Fruit fly (Drosophila melanogaster) whole organism, pupa: ENCODE data around the gene CG8034.

ENCODE experiments used
- CG10348 ChIP-seq: fragments of 200-800 bp; sonication (Bioruptor generic); IDR thresholded peaks from 2 replicates; pipeline ENCODE4 v1.3.6; 2022; ENCODE audit warnings: missing biosample characterization, missing genetic modification characterization
- CG12605 ChIP-seq: fragments of 200-800 bp; sonication (Bioruptor generic); IDR thresholded peaks from 2 replicates; pipeline ENCODE4 v1.3.6; 2022; ENCODE audit warnings: missing biosample characterization, missing genetic modification characterization
- CG13204 ChIP-seq: fragments of 200-800 bp; sonication (Bioruptor generic); optimal IDR thresholded peaks from 2 replicates; lab custom pipeline; 2018; ENCODE audit warnings: missing biosample characterization, mild to moderate bottlenecking, missing genetic modification characterization, moderate library complexity
- CG14655 ChIP-seq: fragments of 200-800 bp; sonication (Bioruptor generic); optimal IDR thresholded peaks from 3 replicates; lab custom pipeline; 2017; ENCODE audit warnings: mild to moderate bottlenecking, missing biosample characterization, missing genetic modification reagents, missing genetic modification characterization
- CG15710 ChIP-seq: fragments of 200-800 bp; sonication (Bioruptor generic); optimal IDR thresholded peaks from 2 replicates; lab custom pipeline; 2018; ENCODE audit warnings: missing biosample characterization, mild to moderate bottlenecking, missing genetic modification characterization, moderate library complexity
- CG17806 ChIP-seq: fragments of 200-800 bp; sonication (Bioruptor generic); optimal IDR thresholded peaks from 2 replicates; lab custom pipeline; 2018; ENCODE audit warnings: missing biosample characterization, mild to moderate bottlenecking, missing genetic modification characterization, moderate library complexity
- CG32121 ChIP-seq: fragments of 200-800 bp; sonication (Bioruptor generic); IDR thresholded peaks from 2 replicates; pipeline ENCODE4 v1.3.6; 2022; ENCODE audit warnings: missing biosample characterization, missing genetic modification characterization
- CG34367 ChIP-seq: fragments of 200-800 bp; sonication (Bioruptor generic); optimal IDR thresholded peaks from 2 replicates; lab custom pipeline; 2018; ENCODE audit warnings: missing biosample characterization, mild to moderate bottlenecking, missing genetic modification characterization
- CG4496 ChIP-seq: fragments of 200-800 bp; sonication (Bioruptor generic); IDR thresholded peaks from 3 replicates; pipeline ENCODE4 v1.3.6; 2022; ENCODE audit warnings: missing biosample characterization, missing genetic modification characterization
- CG8159 ChIP-seq: fragments of 200-800 bp; sonication (Bioruptor generic); optimal IDR thresholded peaks from 3 replicates; lab custom pipeline; 2018; ENCODE audit warnings: missing biosample characterization, mild to moderate bottlenecking, missing genetic modification characterization, moderate library complexity
- CG8301 ChIP-seq: fragments of 200-800 bp; sonication (Bioruptor generic); optimal IDR thresholded peaks from 2 replicates; lab custom pipeline; 2018; ENCODE audit warnings: missing biosample characterization, mild to moderate bottlenecking, missing genetic modification characterization
- CG9948 ChIP-seq: fragments of 200-800 bp; sonication (Bioruptor generic); optimal IDR thresholded peaks from 2 replicates; lab custom pipeline; 2018; ENCODE audit warnings: missing biosample characterization, mild to moderate bottlenecking, missing genetic modification characterization, moderate library complexity
- D1 ChIP-seq: fragments of 200-800 bp; sonication (Bioruptor generic); optimal IDR thresholded peaks from 2 replicates; lab custom pipeline; 2018; ENCODE audit warnings: missing biosample characterization, mild to moderate bottlenecking, missing genetic modification characterization, moderate library complexity
- EcR ChIP-seq: fragments of 200-800 bp; sonication (Bioruptor generic); optimal IDR thresholded peaks from 3 replicates; lab custom pipeline; 2019; ENCODE audit warnings: missing biosample characterization, missing genetic modification characterization, mild to moderate bottlenecking, moderate library complexity, missing genetic modification reagents
- Ets98B ChIP-seq: fragments of 200-800 bp; sonication (Bioruptor generic); IDR thresholded peaks from 2 replicates; pipeline ENCODE4 v1.3.6; 2022; ENCODE audit warnings: missing biosample characterization, missing genetic modification characterization
- Pif1A ChIP-seq: fragments of 200-800 bp; sonication (Bioruptor generic); optimal IDR thresholded peaks from 3 replicates; lab custom pipeline; 2016; ENCODE audit warnings: missing biosample characterization, missing genetic modification characterization
- Pif1B ChIP-seq: fragments of 200-800 bp; sonication (Bioruptor generic); optimal IDR thresholded peaks from 3 replicates; lab custom pipeline; 2016; ENCODE audit warnings: missing biosample characterization, missing genetic modification characterization
- Snoo ChIP-seq: fragments of 200-800 bp; sonication (Bioruptor generic); optimal IDR thresholded peaks from 3 replicates; lab custom pipeline; 2017; ENCODE audit warnings: missing biosample characterization, mild to moderate bottlenecking, missing genetic modification characterization, inconsistent platforms
- fd96Ca ChIP-seq: fragments of 200-800 bp; sonication (Bioruptor generic); IDR thresholded peaks from 3 replicates; pipeline ENCODE4 v1.3.6; 2022; ENCODE audit warnings: missing biosample characterization, missing genetic modification characterization
- gl ChIP-seq: fragments of 200-800 bp; sonication (Bioruptor generic); optimal IDR thresholded peaks from 2 replicates; lab custom pipeline; 2018; ENCODE audit warnings: missing biosample characterization, mild to moderate bottlenecking, missing genetic modification characterization
- rn ChIP-seq: fragments of 200-800 bp; sonication (Bioruptor generic); IDR thresholded peaks from 2 replicates; pipeline ENCODE4 v1.3.6; 2022; ENCODE audit warnings: missing biosample characterization, missing genetic modification characterization

The CG8034 gene

DNA sequence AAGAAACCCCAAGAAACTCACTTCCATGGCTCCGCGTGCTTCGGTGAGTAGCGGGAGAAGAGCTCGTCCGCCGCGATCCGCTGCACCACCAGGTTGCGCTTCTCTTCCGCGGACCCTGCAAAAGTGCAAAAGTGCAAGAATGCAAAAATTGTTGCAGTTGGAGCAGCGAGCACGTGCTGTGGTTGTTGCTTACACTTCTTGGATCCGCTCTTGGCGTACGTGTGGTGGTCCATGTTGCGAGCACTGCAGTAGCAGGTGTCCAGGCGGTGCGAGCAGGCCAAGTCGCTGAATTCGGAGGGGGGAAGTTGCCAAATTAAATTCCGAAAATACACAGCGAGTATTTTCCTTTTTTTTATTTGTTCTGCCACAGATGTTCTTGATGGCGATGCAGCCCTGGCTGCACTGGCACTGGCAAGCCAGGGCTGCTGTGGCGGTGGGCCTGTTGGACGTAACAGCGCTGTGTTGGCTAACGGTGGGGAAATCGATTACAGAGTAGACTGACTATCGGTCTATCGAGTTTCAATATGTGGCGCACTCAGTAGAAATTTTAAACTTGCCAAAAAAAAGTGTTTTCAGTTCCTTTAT is 29.4 kb downstream of the CG8034 start, which contains the start of gene CG8010:
Gene CG8010 (minus strand): TSS at position 413 of the 585 bp plus-strand sequence.
- no peak for TF ChIP-seq fd96Ca
- TF ChIP-seq Ets98B (GFP tag; lab: Robert Waterston, UW) = peak; percentile 32; the same call in 1 of the 2 replicates
- TF ChIP-seq CG10348 (GFP tag; lab: Robert Waterston, UW) = no peak
- peak; percentile 64; the same call in 2 of the 3 replicates for TF ChIP-seq CG4496
- no peak for TF ChIP-seq CG34367
- no peak for TF ChIP-seq gl
- no peak for TF ChIP-seq D1 (tag; lab: Kevin White, UChicago)

- peak; percentile 50 for TF ChIP-seq CG13204
- TF ChIP-seq CG10348 (GFP tag; lab: Robert Waterston, UW) = no peak
- TF ChIP-seq EcR (GFP tag; lab: Kevin White, UChicago) = peak; percentile 61
- no peak for TF ChIP-seq CG32121 (GFP tag; lab: Robert Waterston, UW)
Measured at dm6 chrX:19265802-19266479, 32.0 kb downstream of the CG8034 start.

DNA sequence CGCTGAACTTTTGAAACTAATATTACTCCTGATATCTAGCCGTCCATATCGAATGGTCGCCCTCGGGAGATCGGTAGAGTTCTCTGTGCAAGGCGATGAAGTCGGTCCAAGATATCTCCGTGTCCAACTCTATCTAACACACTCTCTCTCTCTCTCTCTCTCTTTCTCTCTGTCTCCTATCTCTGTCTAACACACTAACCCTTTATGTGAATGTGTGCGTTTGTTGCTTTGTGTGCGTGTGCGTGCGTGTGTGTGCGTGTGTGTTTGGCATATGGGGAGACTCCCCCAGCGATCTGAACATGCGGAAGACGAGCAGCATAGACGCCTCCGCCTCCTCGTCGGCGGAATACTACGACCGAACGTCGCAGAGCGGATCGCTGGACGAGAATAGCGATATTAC is 33.6 kb downstream of the CG8034 start:
- no peak for TF ChIP-seq CG13204
- TF ChIP-seq CG10348 (GFP tag; lab: Robert Waterston, UW) = no peak
- no peak for TF ChIP-seq CG8159
- TF ChIP-seq rn (GFP tag; lab: Robert Waterston, UW) = no peak
- no peak for TF ChIP-seq D1 (tag; lab: Kevin White, UChicago)
- TF ChIP-seq CG12605 (GFP tag; lab: Robert Waterston, UW) = no peak
- no peak for TF ChIP-seq gl
- TF ChIP-seq CG15710 (tag; lab: Kevin White, UChicago) = no peak
- no peak for TF ChIP-seq Pif1A (GFP tag; lab: Kevin White, UChicago)
- TF ChIP-seq CG34367 = no peak
- TF ChIP-seq Ets98B (GFP tag; lab: Robert Waterston, UW) = no peak

DNA sequence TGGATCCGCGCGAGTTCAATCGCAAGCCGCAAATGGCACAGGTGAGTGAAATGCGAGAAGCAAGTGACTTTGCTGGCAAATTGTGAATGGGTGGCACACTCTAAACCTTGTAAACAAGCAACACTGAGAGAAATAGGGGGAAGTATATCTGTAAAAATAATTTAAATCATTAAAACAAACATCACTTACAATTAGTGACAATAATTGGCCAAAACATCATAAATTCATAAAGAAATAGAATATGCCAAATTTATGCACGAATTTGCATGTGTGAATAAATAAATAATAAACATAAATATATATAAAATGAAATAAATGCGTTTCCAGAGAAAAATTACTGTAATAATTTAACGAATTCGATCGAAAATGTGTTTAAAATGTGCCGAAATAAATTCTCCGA is 35.4 kb downstream of the CG8034 start:
- TF ChIP-seq CG13204 (no peak), fd96Ca (no peak), CG17806 (tag; lab: Kevin White, UChicago) (peak; percentile 33), CG10348 (GFP tag; lab: Robert Waterston, UW) (no peak), CG34367 (no peak), CG32121 (GFP tag; lab: Robert Waterston, UW) (peak; percentile 33; the same call in 1 of the 2 replicates), D1 (tag; lab: Kevin White, UChicago) (no peak), CG9948 (no peak), CG12605 (GFP tag; lab: Robert Waterston, UW) (no peak), Snoo (tag; lab: Kevin White, UChicago) (no peak), CG8159 (no peak), Ets98B (GFP tag; lab: Robert Waterston, UW) (peak; percentile 42), Pif1A (GFP tag; lab: Kevin White, UChicago) (no peak), CG8301 (tag; lab: Kevin White, UChicago) (peak; percentile 30), CG15710 (tag; lab: Kevin White, UChicago) (no peak), rn (GFP tag; lab: Robert Waterston, UW) (no peak), CG14655 (no peak), CG4496 (no peak), gl (no peak), Pif1B (GFP tag; lab: Kevin White, UChicago) (no peak), EcR (GFP tag; lab: Kevin White, UChicago) (no peak)

DNA sequence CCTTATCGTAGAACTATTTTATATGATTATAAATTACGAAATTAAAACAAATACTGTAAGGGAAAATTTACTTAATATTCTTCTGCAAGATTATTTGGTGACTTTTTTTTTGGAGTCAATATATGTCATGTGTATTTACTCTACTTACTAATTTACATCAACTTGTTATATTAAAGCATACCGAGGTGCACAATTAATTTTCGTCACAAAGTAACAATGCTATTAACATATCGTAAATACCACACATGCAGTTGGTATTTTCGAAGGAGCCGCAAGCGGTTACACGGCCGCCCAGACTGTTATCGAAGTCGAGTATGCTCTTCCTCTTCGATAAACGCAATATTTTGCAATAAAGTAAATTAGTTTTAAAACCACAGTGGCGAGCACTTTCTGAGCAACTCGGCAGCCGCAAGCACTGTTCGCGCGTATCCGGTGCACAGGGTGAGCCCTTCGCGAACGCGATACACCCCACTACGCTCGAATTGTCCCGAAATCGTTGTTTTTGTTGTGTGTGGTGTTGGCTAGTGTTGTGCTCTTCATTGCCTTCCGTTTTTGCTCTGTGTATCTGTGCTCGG is 36.3 kb downstream of the CG8034 start, which contains the start of gene Vav:
Gene Vav (plus strand): TSS at position 293 of the 575 bp plus-strand sequence.
- TF ChIP-seq CG32121 (GFP tag; lab: Robert Waterston, UW) (0 out of 2 replicates have a peak, but pooled peaks have one; percentile 32), Ets98B (GFP tag; lab: Robert Waterston, UW) (0 out of 2 replicates have a peak, but pooled peaks have one; percentile 22), fd96Ca (no peak), EcR (GFP tag; lab: Kevin White, UChicago) (peak; percentile 16), Pif1A (GFP tag; lab: Kevin White, UChicago) (no peak)

dm6 chrX:19261071-19261470 is 36.9 kb downstream of the CG8034 start, which contains the start of gene rictor:
Gene rictor, minus strand, starts transcription at chrX:19261240.
- TF ChIP-seq Ets98B (GFP tag; lab: Robert Waterston, UW) = no peak
- no peak for TF ChIP-seq rn (GFP tag; lab: Robert Waterston, UW)
- no peak for TF ChIP-seq Snoo (tag; lab: Kevin White, UChicago)
- TF ChIP-seq gl = no peak
- no peak for TF ChIP-seq CG4496

dm6 chrX:19260696-19260989 is 37.3 kb downstream of the CG8034 start:
- TF ChIP-seq D1 (tag; lab: Kevin White, UChicago) (no peak), gl (no peak), EcR (GFP tag; lab: Kevin White, UChicago) (no peak), CG15710 (tag; lab: Kevin White, UChicago) (no peak), Snoo (tag; lab: Kevin White, UChicago) (no peak), Pif1A (GFP tag; lab: Kevin White, UChicago) (no peak), CG17806 (tag; lab: Kevin White, UChicago) (no peak), CG10348 (GFP tag; lab: Robert Waterston, UW) (no peak), CG8159 (no peak)
